Worm (Caenorhabditis elegans) whole organism, late embryonic: ENCODE measurements around the gene F54F12.2.

Source experiments
- hlh-30 ChIP-seq: sonication (generic microtip); optimal IDR thresholded peaks from 2 replicates; lab custom pipeline; 2017; ENCODE audit warnings: antibody characterized with exemption, missing genetic modification characterization, missing compliant biosample characterization; ENCODE audit not compliant: insufficient read depth
- odd-2 ChIP-seq: sonication (generic microtip); optimal IDR thresholded peaks from 2 replicates; lab custom pipeline; 2017; ENCODE audit warnings: antibody characterized with exemption, mild to moderate bottlenecking, missing genetic modification characterization, missing compliant biosample characterization
- unc-3 ChIP-seq, 2 experiments: fragments of 200-800 bp in 1 of 2; sonication (Bioruptor generic) in 1 of 2; sonication (generic microtip) in 1 of 2; conservative IDR thresholded peaks in 1 of 2; optimal IDR thresholded peaks in 1 of 2; 2 replicates each; pipeline versions ENCODE4 v1.3.6 to Lab custom; 2016 to 2022; ENCODE audit warnings: missing compliant biosample characterization in 2 of 2, missing genetic modification characterization in 2 of 2, missing genetic modification reagents in 1 of 2

DNA sequence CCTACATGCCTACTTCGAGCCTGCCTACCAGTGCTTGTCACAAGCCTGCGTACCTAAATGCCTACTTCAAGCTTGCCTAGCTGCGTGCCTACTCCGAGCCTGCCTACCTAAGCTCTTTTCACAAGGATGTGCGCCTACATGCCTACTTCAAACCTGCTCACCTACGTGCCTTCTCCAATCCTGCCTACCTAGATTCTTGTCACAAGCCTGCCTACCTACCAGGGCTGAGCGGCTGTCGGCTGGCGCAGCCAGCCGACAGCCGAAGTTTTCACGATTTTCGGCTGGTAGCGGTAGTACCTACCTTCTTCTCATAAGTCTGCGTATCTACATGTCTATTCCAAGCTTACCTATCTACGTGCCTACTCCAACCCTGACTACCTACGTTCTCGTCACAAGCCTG is 21.9 kb downstream of the F54F12.2 start:
- TF ChIP-seq hlh-30 (tag; lab: Kevin White, UChicago) (no peak), unc-3 (GFP tag; conservative IDR thresholded peaks at IDR 0.05; lab: Robert Waterston, UW) (no peak), unc-3 (tag; optimal IDR thresholded peaks at IDR 0.05; lab: Kevin White, UChicago) (no peak), odd-2 (no peak)
